Worm (Caenorhabditis elegans) whole organism, L3 larva: ENCODE data around the gene sup-10.
"Not testable (repeated sequence)": the region's sequence is repeated elsewhere in the genome, so short reads cannot be mapped to it uniquely, and the experiment has no call there.

Source experiments
- R02D3.7 ChIP-seq: fragments of 150-350 bp; optimal IDR thresholded peaks from 2 replicates; lab custom pipeline; 2014; ENCODE audit warnings: missing biosample characterization, missing genetic modification characterization
- ZK546.5 ChIP-seq: sonication (generic microtip); optimal IDR thresholded peaks from 2 replicates; lab custom pipeline; 2017; ENCODE audit warnings: missing biosample characterization, missing genetic modification characterization
- aly-2 ChIP-seq: fragments of 150-350 bp; optimal IDR thresholded peaks from 2 replicates; lab custom pipeline; 2014; ENCODE audit warnings: missing biosample characterization, missing genetic modification characterization
- ceh-16 ChIP-seq: sonication (generic microtip); optimal IDR thresholded peaks from 2 replicates; lab custom pipeline; 2017; ENCODE audit warnings: missing biosample characterization, missing genetic modification characterization
- daf-12 ChIP-seq: fragments of 150-350 bp; optimal IDR thresholded peaks from 2 replicates; lab custom pipeline; 2014; ENCODE audit warnings: missing biosample characterization, missing genetic modification reagents, missing genetic modification characterization
- egl-27 ChIP-seq: sonication (generic microtip); optimal IDR thresholded peaks from 4 replicates; lab custom pipeline; 2017; ENCODE audit warnings: missing biosample characterization, missing genetic modification reagents, missing genetic modification characterization
- egl-5 ChIP-seq: fragments of 150-350 bp; optimal IDR thresholded peaks from 2 replicates; lab custom pipeline; 2017; ENCODE audit warnings: missing biosample characterization, missing genetic modification reagents, missing genetic modification characterization, inconsistent platforms
- elt-1 ChIP-seq: fragments of 150-350 bp; optimal IDR thresholded peaks from 2 replicates; lab custom pipeline; 2014; ENCODE audit warnings: missing biosample characterization, missing genetic modification characterization
- elt-2 ChIP-seq: sonication (generic microtip); optimal IDR thresholded peaks from 2 replicates; lab custom pipeline; 2016; ENCODE audit warnings: missing genetic modification reagents, mild to moderate bottlenecking, missing genetic modification characterization, missing compliant biosample characterization
- eor-1 ChIP-seq, 2 experiments: fragments of 150-350 bp; optimal IDR thresholded peaks; 2 replicates each; lab custom pipeline; 2014 to 2018; ENCODE audit warnings: missing biosample characterization in 2 of 2, missing genetic modification characterization in 2 of 2
- fkh-2 ChIP-seq: fragments of 150-350 bp; optimal IDR thresholded peaks from 2 replicates; lab custom pipeline; 2014; ENCODE audit warnings: missing biosample characterization, missing genetic modification reagents, missing genetic modification characterization
- fos-1 ChIP-seq: fragments of 150-350 bp; optimal IDR thresholded peaks from 2 replicates; lab custom pipeline; 2014; ENCODE audit warnings: missing biosample characterization, missing genetic modification characterization
- hmg-11 ChIP-seq: sonication (generic microtip); optimal IDR thresholded peaks from 2 replicates; lab custom pipeline; 2016; ENCODE audit warnings: missing genetic modification characterization, missing compliant biosample characterization
- jun-1 ChIP-seq: fragments of 150-350 bp; optimal IDR thresholded peaks from 2 replicates; lab custom pipeline; 2014; ENCODE audit warnings: missing biosample characterization, missing genetic modification reagents, missing genetic modification characterization
- lin-15B ChIP-seq: fragments of 150-350 bp; optimal IDR thresholded peaks from 2 replicates; lab custom pipeline; 2014; ENCODE audit warnings: missing biosample characterization, missing genetic modification characterization
- lin-39 ChIP-seq: fragments of 150-350 bp; optimal IDR thresholded peaks from 2 replicates; lab custom pipeline; 2018; ENCODE audit warnings: missing biosample characterization, missing genetic modification reagents, missing genetic modification characterization
- lsy-12 ChIP-seq: sonication (generic microtip); optimal IDR thresholded peaks from 2 replicates; lab custom pipeline; 2016; ENCODE audit warnings: mild to moderate bottlenecking, missing genetic modification characterization, missing compliant biosample characterization
- mdl-1 ChIP-seq: fragments of 150-350 bp; optimal IDR thresholded peaks from 2 replicates; lab custom pipeline; 2014; ENCODE audit warnings: missing biosample characterization, missing genetic modification characterization
- mml-1 ChIP-seq: fragments of 150-350 bp; sonication (generic microtip); optimal IDR thresholded peaks from 3 replicates; lab custom pipeline; 2014; ENCODE audit warnings: missing biosample characterization, missing genetic modification characterization
- nfya-1 ChIP-seq: sonication (generic microtip); optimal IDR thresholded peaks from 2 replicates; lab custom pipeline; 2017; ENCODE audit warnings: missing genetic modification characterization, mild to moderate bottlenecking, missing compliant biosample characterization, antibody characterized with exemption, moderate library complexity; ENCODE audit not compliant: insufficient read depth
- nhr-11 ChIP-seq: fragments of 150-350 bp; optimal IDR thresholded peaks from 2 replicates; lab custom pipeline; 2014; ENCODE audit warnings: missing biosample characterization, missing genetic modification characterization
- nhr-12 ChIP-seq: fragments of 150-350 bp; optimal IDR thresholded peaks from 2 replicates; lab custom pipeline; 2014; ENCODE audit warnings: missing biosample characterization, missing genetic modification characterization
- nhr-237 ChIP-seq: fragments of 150-350 bp; optimal IDR thresholded peaks from 2 replicates; lab custom pipeline; 2014; ENCODE audit warnings: missing biosample characterization, missing genetic modification characterization
- nhr-25 ChIP-seq: sonication (generic microtip); optimal IDR thresholded peaks from 2 replicates; lab custom pipeline; 2017; ENCODE audit warnings: missing biosample characterization, missing genetic modification characterization
- nhr-28 ChIP-seq: fragments of 150-350 bp; optimal IDR thresholded peaks from 2 replicates; lab custom pipeline; 2014; ENCODE audit warnings: missing biosample characterization, missing genetic modification characterization
- nhr-67 ChIP-seq: fragments of 150-350 bp; optimal IDR thresholded peaks from 2 replicates; lab custom pipeline; 2014; ENCODE audit warnings: missing biosample characterization, missing genetic modification characterization
- nhr-76 ChIP-seq: fragments of 150-350 bp; sonication (generic microtip); optimal IDR thresholded peaks from 5 replicates; lab custom pipeline; 2014; ENCODE audit warnings: missing biosample characterization, missing genetic modification characterization
- nhr-77 ChIP-seq: fragments of 150-350 bp; optimal IDR thresholded peaks from 2 replicates; lab custom pipeline; 2014; ENCODE audit warnings: missing biosample characterization, missing genetic modification characterization
- pha-4 ChIP-seq: fragments of 150-350 bp; optimal IDR thresholded peaks from 2 replicates; lab custom pipeline; 2014; ENCODE audit warnings: missing biosample characterization, missing genetic modification reagents, missing genetic modification characterization
- unc-62 ChIP-seq: fragments of 150-350 bp; sonication (generic microtip); optimal IDR thresholded peaks from 4 replicates; lab custom pipeline; 2014; ENCODE audit warnings: missing biosample characterization, missing genetic modification reagents, missing genetic modification characterization
- zag-1 ChIP-seq: fragments of 150-350 bp; optimal IDR thresholded peaks from 2 replicates; lab custom pipeline; 2014; ENCODE audit warnings: missing biosample characterization, missing genetic modification characterization
- ztf-11 ChIP-seq: fragments of 150-350 bp; optimal IDR thresholded peaks from 2 replicates; lab custom pipeline; 2014; ENCODE audit warnings: missing biosample characterization, missing genetic modification characterization

The sup-10 gene

ce11 chrX:17548539-17548938 lies 20.4 kb downstream of the sup-10 start, which contains the start of gene hlh-29:
Gene hlh-29, minus strand, starts transcription at chrX:17548639.
- not testable (repeated sequence) for TF ChIP-seq nhr-237 (tag; lab: Kevin White, UChicago); eor-1 (tag; optimal IDR thresholded peaks at IDR 0.05; lab: Kevin White, UChicago); daf-12 (tag; lab: Kevin White, UChicago)

ce11 chrX:17550755-17551154 lies 22.6 kb downstream of the sup-10 start, which contains the start of gene hlh-28:
Gene hlh-28, plus strand, starts transcription at chrX:17551055.
- not testable (repeated sequence) for TF ChIP-seq nhr-67, mdl-1, zag-1 (tag; lab: Kevin White, UChicago)

- TF ChIP-seq elt-1 (tag; lab: Kevin White, UChicago) (no peak), unc-62 (GFP tag; lab: Kevin White, UChicago) (no peak), fos-1 (no peak), R02D3.7 (tag; lab: Kevin White, UChicago) (no peak), lsy-12 (tag; lab: Kevin White, UChicago) (no peak), egl-5 (no peak), zag-1 (tag; lab: Kevin White, UChicago) (no peak), fkh-2 (no peak), lin-15B (tag; lab: Kevin White, UChicago) (no peak), hmg-11 (no peak), aly-2 (no peak), nhr-237 (tag; lab: Kevin White, UChicago) (no peak), ZK546.5 (no peak), ceh-16 (no peak), jun-1 (tag; lab: Kevin White, UChicago) (no peak), nhr-76 (tag; lab: Kevin White, UChicago) (no peak), mml-1 (no peak), egl-27 (tag; lab: Kevin White, UChicago) (no peak), daf-12 (tag; lab: Kevin White, UChicago) (no peak)
- TF ChIP-seq, all 47 proteins: peak for 0
Measured at ce11 chrX:17553772-17554171, 25.6 kb downstream of the sup-10 start.

- peak; percentile 61 for TF ChIP-seq nhr-25 (tag; lab: Kevin White, UChicago)
- peak; percentile 2 for TF ChIP-seq hmg-11
- TF ChIP-seq nfya-1 (tag; lab: Kevin White, UChicago): no peak
- peak; percentile 82 for TF ChIP-seq pha-4 (tag; lab: Kevin White, UChicago)
Measured at ce11 chrX:17562195-17562594, 34.1 kb downstream of the sup-10 start.

ce11 chrX:17563411-17563810 lies 35.3 kb downstream of the sup-10 start, which contains the start of gene F31A3.5:
Gene F31A3.5, minus strand, starts transcription at chrX:17563610.
- TF ChIP-seq nhr-12: no peak

- TF ChIP-seq nhr-28 (tag; lab: Kevin White, UChicago) (no peak), hmg-11 (no peak), egl-27 (tag; lab: Kevin White, UChicago) (no peak), elt-2 (tag; lab: Kevin White, UChicago) (no peak), fos-1 (no peak), daf-12 (tag; lab: Kevin White, UChicago) (no peak), lin-39 (tag; lab: Kevin White, UChicago) (no peak), nhr-11 (tag; lab: Kevin White, UChicago) (no peak), nhr-77 (no peak)
Measured at ce11 chrX:17567378-17567777, 39.2 kb downstream of the sup-10 start, which contains the start of gene F39B3.7. Gene F39B3.7, minus strand, starts transcription at chrX:17567478.

ce11 chrX:17579011-17579410 lies 50.9 kb downstream of the sup-10 start, which contains the start of gene F39B3.3:
Gene F39B3.3, minus strand, starts transcription at chrX:17579111.
- not testable (repeated sequence) for TF ChIP-seq ztf-11; jun-1 (tag; lab: Kevin White, UChicago); lsy-12 (tag; lab: Kevin White, UChicago)
